Worm (Caenorhabditis elegans): ENCODE measurements around the gene ddr-2.

Gene ddr-2

ce11 chrX:3282306-3282705 lies 32.8 kb upstream of the ddr-2 start, which contains the start of gene K09C4.5:
Gene K09C4.5 (plus strand): TSS chrX:3282631.
- TF ChIP-seq jun-1 (tag; optimal IDR thresholded peaks at IDR 0.05) (no peak), nhr-102 (tag; optimal IDR thresholded peaks at IDR 0.05) (no peak), F44E2.7 (GFP tag; IDR thresholded peaks at IDR 0.05) (no peak), ceh-28 (tag; optimal IDR thresholded peaks at IDR 0.05) (no peak), tra-1 (GFP tag; IDR thresholded peaks at IDR 0.05) (no peak), daf-16 (GFP tag; optimal IDR thresholded peaks at IDR 0.05) (no peak), daf-16 (tag; optimal IDR thresholded peaks at IDR 0.05) (peak; percentile 64), zfp-3 (GFP tag; conservative IDR thresholded peaks at IDR 0.05) (no peak), aha-1 (tag) (peak; percentile 13), D1046.2 (GFP tag; IDR thresholded peaks at IDR 0.05) (no peak), hlh-11 (tag; optimal IDR thresholded peaks at IDR 0.05) (peak; percentile 13), dve-1 (tag; optimal IDR thresholded peaks at IDR 0.05; ENCODE audit: insufficient read depth) (no peak), ztf-11 (tag; optimal IDR thresholded peaks at IDR 0.05) (no peak), nhr-28 (tag; optimal IDR thresholded peaks at IDR 0.05) (peak; percentile 62), pqm-1 (tag; optimal IDR thresholded peaks at IDR 0.05) (peak; percentile 37)

ce11 chrX:3283189-3283588 lies 31.9 kb upstream of the ddr-2 start:
- peak; percentile 58 for TF ChIP-seq dmd-6 (GFP tag; IDR thresholded peaks at IDR 0.05)
- no peak for TF ChIP-seq pha-4 (GFP tag; IDR thresholded peaks at IDR 0.05)
- TF ChIP-seq pha-4 (tag; optimal IDR thresholded peaks at IDR 0.05): no peak
- peak; percentile 45; the same call in 1 of the 2 replicates for TF ChIP-seq saeg-2 (GFP tag; IDR thresholded peaks at IDR 0.05)
- no peak for TF ChIP-seq Y5F2A.4 (GFP tag; optimal IDR thresholded peaks at IDR 0.05)
- no peak for TF ChIP-seq T20F7.1 (GFP tag; optimal IDR thresholded peaks at IDR 0.05)
- peak; percentile 58; the same call in 1 of the 2 replicates for TF ChIP-seq php-3 (GFP tag; IDR thresholded peaks at IDR 0.05)
- no peak for TF ChIP-seq tra-1 (GFP tag; IDR thresholded peaks at IDR 0.05)
- TF ChIP-seq daf-8 (GFP tag; IDR thresholded peaks at IDR 0.05): no peak
- no peak for TF ChIP-seq sdz-12 (GFP tag; optimal IDR thresholded peaks at IDR 0.05)
- peak; percentile 0 for TF ChIP-seq nhr-6 (tag; optimal IDR thresholded peaks at IDR 0.05)
- TF ChIP-seq F44E2.7 (GFP tag; IDR thresholded peaks at IDR 0.05): no peak
- TF ChIP-seq hmg-1.1 (GFP tag; IDR thresholded peaks at IDR 0.05): no peak
- no peak for TF ChIP-seq daf-16 (GFP tag; optimal IDR thresholded peaks at IDR 0.05)
- TF ChIP-seq daf-16 (tag; optimal IDR thresholded peaks at IDR 0.05): peak; percentile 69
- TF ChIP-seq ZK337.2 (GFP tag; IDR thresholded peaks at IDR 0.05): no peak
- peak; percentile 5 for TF ChIP-seq nhr-28 (tag; optimal IDR thresholded peaks at IDR 0.05)
- peak; percentile 42 for TF ChIP-seq nhr-48 (tag; optimal IDR thresholded peaks at IDR 0.05)
- TF ChIP-seq rbr-2 (tag; optimal IDR thresholded peaks at IDR 0.05): no peak
- TF ChIP-seq dmd-9 (GFP tag; IDR thresholded peaks at IDR 0.05): no peak
- no peak for TF ChIP-seq hlh-30 (tag; optimal IDR thresholded peaks at IDR 0.05; ENCODE audit: insufficient read depth)
- no peak for TF ChIP-seq ceh-44 (GFP tag; IDR thresholded peaks at IDR 0.05)
- peak; percentile 73 for TF ChIP-seq aha-1 (tag)
- peak; percentile 48 for TF ChIP-seq hlh-11 (tag; optimal IDR thresholded peaks at IDR 0.05)
- TF ChIP-seq fos-1 (tag; optimal IDR thresholded peaks at IDR 0.05): no peak
- TF ChIP-seq dve-1 (tag; optimal IDR thresholded peaks at IDR 0.05; ENCODE audit: insufficient read depth): peak; percentile 29
- TF ChIP-seq cey-2 (tag; optimal IDR thresholded peaks at IDR 0.05; ENCODE audit: borderline replicate concordance, insufficient read depth): no peak
- no peak for TF ChIP-seq zag-1 (tag; optimal IDR thresholded peaks at IDR 0.05)
- no peak for TF ChIP-seq ZK546.5 (tag; optimal IDR thresholded peaks at IDR 0.05)

- TF ChIP-seq php-3 (GFP tag; IDR thresholded peaks at IDR 0.05) (peak; percentile 54; the same call in 1 of the 2 replicates), dmd-6 (GFP tag; IDR thresholded peaks at IDR 0.05) (peak; percentile 18; the same call in 1 of the 2 replicates), dve-1 (tag; optimal IDR thresholded peaks at IDR 0.05; ENCODE audit: insufficient read depth) (peak; percentile 19), daf-16 (GFP tag; optimal IDR thresholded peaks at IDR 0.05) (no peak), daf-16 (tag; optimal IDR thresholded peaks at IDR 0.05) (peak; percentile 95), tag-97 (GFP tag; IDR thresholded peaks at IDR 0.05) (no peak), ces-1 (GFP tag; optimal IDR thresholded peaks at IDR 0.05) (no peak)
These were observed 30.1 kb upstream of the ddr-2 start for ce11 chrX:3284967-3285366.

All from whole organism, L4 larva.